Worm (Caenorhabditis elegans): Measurements from ENCODE around the gene F42A6.6.

The F42A6.6 gene

ce11 chrIV:3384593-3384992, 47.9 kb upstream of the F42A6.6 start (continued):
- no peak for TF ChIP-seq F55B11.4 (tag; optimal IDR thresholded peaks at IDR 0.05; ENCODE audit: borderline replicate concordance, insufficient read depth)
- TF ChIP-seq ceh-40 (GFP tag; IDR thresholded peaks at IDR 0.05) = no peak
- TF ChIP-seq tbx-9 (tag; optimal IDR thresholded peaks at IDR 0.05; ENCODE audit: borderline replicate concordance) = no peak
- TF ChIP-seq Y53F4B.3 (GFP tag; IDR thresholded peaks at IDR 0.05) = no peak
- TF ChIP-seq ztf-26 (tag; optimal IDR thresholded peaks at IDR 0.05) = peak; percentile 73
- TF ChIP-seq C06A6.2 (GFP tag; conservative IDR thresholded peaks at IDR 0.05) = peak; percentile 66
- peak; percentile 64 for TF ChIP-seq cebp-1 (GFP tag; IDR thresholded peaks at IDR 0.05)
- peak; percentile 90 for TF ChIP-seq cebp-1 (tag; optimal IDR thresholded peaks at IDR 0.05)
- TF ChIP-seq lsy-27 (tag; optimal IDR thresholded peaks at IDR 0.05; ENCODE audit: borderline replicate concordance, insufficient read depth) = no peak
- no peak for TF ChIP-seq F49E8.2 (tag; optimal IDR thresholded peaks at IDR 0.05; ENCODE audit: insufficient read depth)
- no peak for TF ChIP-seq nhr-120 (GFP tag; IDR thresholded peaks at IDR 0.05)
- 0 out of 2 replicates have a peak, but pooled peaks have one; percentile 23 for TF ChIP-seq egrh-3 (GFP tag; IDR thresholded peaks at IDR 0.05)
- TF ChIP-seq F57C9.4 (tag; optimal IDR thresholded peaks at IDR 0.05) = no peak
- TF ChIP-seq bed-2 (GFP tag; IDR thresholded peaks at IDR 0.05) = no peak
- no peak for TF ChIP-seq ztf-25 (GFP tag; IDR thresholded peaks at IDR 0.05)
- no peak for TF ChIP-seq ceh-79 (tag; optimal IDR thresholded peaks at IDR 0.05)
- peak; percentile 39 for TF ChIP-seq athp-1 (tag; optimal IDR thresholded peaks at IDR 0.05)
- no peak for TF ChIP-seq sdz-38 (tag; optimal IDR thresholded peaks at IDR 0.05)
- peak; percentile 71 for TF ChIP-seq madf-10 (tag; optimal IDR thresholded peaks at IDR 0.05)
- no peak for TF ChIP-seq akir-1 (GFP tag; optimal IDR thresholded peaks at IDR 0.05)
- 0 out of 2 replicates have a peak, but pooled peaks have one; percentile 40 for TF ChIP-seq F33H1.4 (GFP tag; IDR thresholded peaks at IDR 0.05)
- TF ChIP-seq snpc-1.3 (tag; optimal IDR thresholded peaks at IDR 0.05; ENCODE audit: insufficient read depth) = no peak
- TF ChIP-seq pbrm-1 (GFP tag; IDR thresholded peaks at IDR 0.05) = peak; percentile 94
- TF ChIP-seq cebp-2 (GFP tag; IDR thresholded peaks at IDR 0.05) = no peak
- TF ChIP-seq atf-7 (tag; optimal IDR thresholded peaks at IDR 0.05) = peak; percentile 83
- TF ChIP-seq nhr-90 (tag; optimal IDR thresholded peaks at IDR 0.05) = no peak
- TF ChIP-seq F22D6.2 (tag; optimal IDR thresholded peaks at IDR 0.05) = peak; percentile 48
- peak; percentile 51 for TF ChIP-seq tbp1 (GFP tag; optimal IDR thresholded peaks at IDR 0.05)
- no peak for TF ChIP-seq attf-6 (GFP tag; IDR thresholded peaks at IDR 0.05)
- no peak for TF ChIP-seq nfya-2 (GFP tag; IDR thresholded peaks at IDR 0.05)
- TF ChIP-seq lin-40 (tag; optimal IDR thresholded peaks at IDR 0.05) = peak; percentile 90
- no peak for TF ChIP-seq Y56A3A.18 (GFP tag; IDR thresholded peaks at IDR 0.05)
- no peak for TF ChIP-seq hlh-12 (tag; optimal IDR thresholded peaks at IDR 0.05)
- TF ChIP-seq F39B2.1 (GFP tag; IDR thresholded peaks at IDR 0.05) = no peak
- TF ChIP-seq dpff-1 (tag; optimal IDR thresholded peaks at IDR 0.05) = no peak
- TF ChIP-seq mel-28 (tag; optimal IDR thresholded peaks at IDR 0.05; ENCODE audit: borderline replicate concordance) = no peak
- peak; percentile 82 for TF ChIP-seq nfyb-1 (GFP tag; IDR thresholded peaks at IDR 0.05)
- TF ChIP-seq ceh-27 (GFP tag; optimal IDR thresholded peaks at IDR 0.05) = peak; percentile 83
- TF ChIP-seq rpc-1 (optimal IDR thresholded peaks at IDR 0.05) = no peak
- no peak for TF ChIP-seq rpc-1 (tag; optimal IDR thresholded peaks at IDR 0.05)
- TF ChIP-seq F37B4.10 (GFP tag; IDR thresholded peaks at IDR 0.05) = no peak
- no peak for TF ChIP-seq ceh-58 (GFP tag; IDR thresholded peaks at IDR 0.05)
- 0 out of 2 replicates have a peak, but pooled peaks have one; percentile 29 for TF ChIP-seq hsf-1 (GFP tag; IDR thresholded peaks at IDR 0.05)
- TF ChIP-seq attf-5 (GFP tag; optimal IDR thresholded peaks at IDR 0.05) = peak; percentile 95
- TF ChIP-seq snpc-4 (GFP tag; optimal IDR thresholded peaks at IDR 0.05) = no peak
- peak in 2 of 4 experiments; percentile 64 to 65 for TF ChIP-seq snpc-4 (tag; optimal IDR thresholded peaks at IDR 0.05)
- TF ChIP-seq ama-1 (optimal IDR thresholded peaks at IDR 0.05) = no peak
- TF ChIP-seq ama-1 (GFP tag; optimal IDR thresholded peaks at IDR 0.05) = no peak
- peak; percentile 64 for TF ChIP-seq repo-1 (tag; optimal IDR thresholded peaks at IDR 0.05)
- no peak for TF ChIP-seq mxl-1 (tag; optimal IDR thresholded peaks at IDR 0.05)
- TF ChIP-seq ets-4 (GFP tag; optimal IDR thresholded peaks at IDR 0.05) = peak; percentile 60

Measured in whole organism, young adult.